ENCODE assay signal across 3 worm cellular contexts in genomic region chrII:8226475-8226874, ce11.
A peak's percentile ranks its signal among the peaks of the same experiment; 100 is the strongest.
TF ChIP-seq lines count a peak whose summit lies in the region.

No protein-coding gene starts in this region.

TF ChIP-seq in whole organism, L1 larva, 84 proteins besides CTCF, POLR2A, EP300 and RAD21 (continued from another document):
- TF ChIP-seq sup-37 (GFP tag; optimal IDR thresholded peaks at IDR 0.05; lab: Kevin White, UChicago) (no peak), ceh-8 (GFP tag; optimal IDR thresholded peaks at IDR 0.05; lab: Kevin White, UChicago) (no peak), pax-3 (tag; optimal IDR thresholded peaks at IDR 0.05; lab: Kevin White, UChicago) (no peak), snu-23 (GFP tag; optimal IDR thresholded peaks at IDR 0.05; lab: Kevin White, UChicago) (peak; percentile 9), skn-1 (tag; optimal IDR thresholded peaks at IDR 0.05; lab: Kevin White, UChicago) (no peak), nhr-90 (tag; optimal IDR thresholded peaks at IDR 0.05; lab: Kevin White, UChicago; ENCODE audit: poor library complexity) (peak; percentile 23), mdl-1 (tag; optimal IDR thresholded peaks at IDR 0.05; lab: Kevin White, UChicago) (peak in 1 of 2 experiments; percentile 29), lsy-2 (tag; optimal IDR thresholded peaks at IDR 0.05; lab: Kevin White, UChicago) (peak in 1 of 2 experiments; percentile 41), nhr-11 (tag; optimal IDR thresholded peaks at IDR 0.05; lab: Kevin White, UChicago) (no peak), ceh-90 (tag; optimal IDR thresholded peaks at IDR 0.05; lab: Kevin White, UChicago) (no peak), dpl-1 (GFP tag; optimal IDR thresholded peaks at IDR 0.05; lab: Kevin White, UChicago) (no peak)

TF ChIP-seq in whole organism, L3 larva, 47 proteins besides CTCF, POLR2A, EP300 and RAD21 (continued from another document):
- TF ChIP-seq elt-2 (tag; optimal IDR thresholded peaks at IDR 0.05; lab: Kevin White, UChicago), result peak; percentile 95
- no peak for TF ChIP-seq egl-5 (tag; optimal IDR thresholded peaks at IDR 0.05; lab: Kevin White, UChicago)
- TF ChIP-seq lin-15B (tag; optimal IDR thresholded peaks at IDR 0.05; lab: Kevin White, UChicago), result no peak
- TF ChIP-seq daf-12 (tag; optimal IDR thresholded peaks at IDR 0.05; lab: Kevin White, UChicago), result no peak
- no peak for TF ChIP-seq ama-1 (optimal IDR thresholded peaks at IDR 0.05; lab: Kevin White, UChicago)
- TF ChIP-seq zag-1 (tag; optimal IDR thresholded peaks at IDR 0.05; lab: Kevin White, UChicago), result no peak
- no peak for TF ChIP-seq ceh-9 (tag; optimal IDR thresholded peaks at IDR 0.05; lab: Kevin White, UChicago)
- TF ChIP-seq fos-1 (tag; optimal IDR thresholded peaks at IDR 0.05; lab: Kevin White, UChicago), result no peak
- no peak for TF ChIP-seq jun-1 (tag; optimal IDR thresholded peaks at IDR 0.05; lab: Kevin White, UChicago)
- TF ChIP-seq unc-62 (GFP tag; optimal IDR thresholded peaks at IDR 0.05; lab: Kevin White, UChicago), result no peak
- no peak for TF ChIP-seq nhr-11 (tag; optimal IDR thresholded peaks at IDR 0.05; lab: Kevin White, UChicago)
- TF ChIP-seq pqm-1 (tag; optimal IDR thresholded peaks at IDR 0.05; lab: Kevin White, UChicago), result peak; percentile 83

TF ChIP-seq in whole organism, L4 larva, 104 proteins besides CTCF, POLR2A, EP300 and RAD21 (continued from another document):
- no peak for TF ChIP-seq Y75B8A.6 (GFP tag; IDR thresholded peaks at IDR 0.05; lab: Robert Waterston, UW)
- peak; percentile 81 for TF ChIP-seq dve-1 (tag; optimal IDR thresholded peaks at IDR 0.05; lab: Kevin White, UChicago; ENCODE audit: insufficient read depth)
- TF ChIP-seq cey-2 (tag; optimal IDR thresholded peaks at IDR 0.05; lab: Kevin White, UChicago; ENCODE audit: borderline replicate concordance, insufficient read depth), result no peak
- no peak for TF ChIP-seq ceh-62 (tag; optimal IDR thresholded peaks at IDR 0.05; lab: Kevin White, UChicago)
- no peak for TF ChIP-seq zfp-2 (tag; optimal IDR thresholded peaks at IDR 0.05; lab: Kevin White, UChicago)
- TF ChIP-seq saeg-2 (GFP tag; IDR thresholded peaks at IDR 0.05; lab: Robert Waterston, UW), result no peak
- no peak for TF ChIP-seq ZK546.5 (tag; optimal IDR thresholded peaks at IDR 0.05; lab: Kevin White, UChicago)
- no peak for TF ChIP-seq ztf-11 (tag; optimal IDR thresholded peaks at IDR 0.05; lab: Kevin White, UChicago)
- no peak for TF ChIP-seq ztf-7 (tag; optimal IDR thresholded peaks at IDR 0.05; lab: Kevin White, UChicago)
- no peak for TF ChIP-seq ceh-82 (tag; optimal IDR thresholded peaks at IDR 0.05; lab: Kevin White, UChicago)
- TF ChIP-seq attf-4 (tag; optimal IDR thresholded peaks at IDR 0.05; lab: Kevin White, UChicago), result no peak
- TF ChIP-seq nhr-25 (tag; optimal IDR thresholded peaks at IDR 0.05; lab: Kevin White, UChicago; ENCODE audit: borderline replicate concordance, insufficient read depth), result no peak
- peak; percentile 23 for TF ChIP-seq mep-1 (tag; optimal IDR thresholded peaks at IDR 0.05; lab: Kevin White, UChicago)
- no peak for TF ChIP-seq Y48G9A.11 (GFP tag; IDR thresholded peaks at IDR 0.05; lab: Robert Waterston, UW)
- TF ChIP-seq egl-43 (GFP tag; IDR thresholded peaks at IDR 0.05; lab: Robert Waterston, UW), result no peak
- TF ChIP-seq lin-13 (GFP tag; optimal IDR thresholded peaks at IDR 0.05; lab: Kevin White, UChicago), result no peak
- 0 out of 2 replicates have a peak, but pooled peaks have one; percentile 13 for TF ChIP-seq lin-1 (GFP tag; IDR thresholded peaks at IDR 0.05; lab: Robert Waterston, UW)
- no peak for TF ChIP-seq madf-5 (GFP tag; IDR thresholded peaks at IDR 0.05; lab: Robert Waterston, UW)
- TF ChIP-seq Y5F2A.4 (GFP tag; optimal IDR thresholded peaks at IDR 0.05; lab: Kevin White, UChicago), result no peak
- no peak for TF ChIP-seq T20F7.1 (GFP tag; optimal IDR thresholded peaks at IDR 0.05; lab: Kevin White, UChicago)
- no peak for TF ChIP-seq lir-3 (tag; optimal IDR thresholded peaks at IDR 0.05; lab: Kevin White, UChicago)
- no peak for TF ChIP-seq ceh-44 (GFP tag; IDR thresholded peaks at IDR 0.05; lab: Robert Waterston, UW)
- peak; percentile 29; the same call in 1 of the 2 replicates for TF ChIP-seq pha-4 (GFP tag; IDR thresholded peaks at IDR 0.05; lab: Robert Waterston, UW)
- peak; percentile 37 for TF ChIP-seq pha-4 (tag; optimal IDR thresholded peaks at IDR 0.05; lab: Kevin White, UChicago)
- no peak for TF ChIP-seq nhr-11 (tag; optimal IDR thresholded peaks at IDR 0.05; lab: Kevin White, UChicago)
- TF ChIP-seq ceh-32 (tag; optimal IDR thresholded peaks at IDR 0.05; lab: Kevin White, UChicago; ENCODE audit: poor library complexity), result no peak
- TF ChIP-seq F44E2.7 (GFP tag; IDR thresholded peaks at IDR 0.05; lab: Robert Waterston, UW), result no peak
- TF ChIP-seq sdz-12 (GFP tag; optimal IDR thresholded peaks at IDR 0.05; lab: Kevin White, UChicago), result no peak
- TF ChIP-seq F49E8.2 (tag; optimal IDR thresholded peaks at IDR 0.05; lab: Kevin White, UChicago; ENCODE audit: borderline replicate concordance), result no peak
- no peak for TF ChIP-seq dpl-1 (GFP tag; optimal IDR thresholded peaks at IDR 0.05; lab: Kevin White, UChicago)
- TF ChIP-seq gei-8 (GFP tag; optimal IDR thresholded peaks at IDR 0.05; lab: Kevin White, UChicago), result no peak
- no peak for TF ChIP-seq spr-1 (tag; optimal IDR thresholded peaks at IDR 0.05; lab: Kevin White, UChicago)
- no peak for TF ChIP-seq php-3 (GFP tag; IDR thresholded peaks at IDR 0.05; lab: Robert Waterston, UW)
- TF ChIP-seq ama-1 (optimal IDR thresholded peaks at IDR 0.05; lab: Kevin White, UChicago), result no peak
- TF ChIP-seq ceh-28 (tag; optimal IDR thresholded peaks at IDR 0.05; lab: Kevin White, UChicago), result no peak
- TF ChIP-seq rbr-2 (tag; optimal IDR thresholded peaks at IDR 0.05; lab: Kevin White, UChicago), result no peak
- peak; percentile 50 for TF ChIP-seq hlh-30 (tag; optimal IDR thresholded peaks at IDR 0.05; lab: Kevin White, UChicago; ENCODE audit: insufficient read depth)
- TF ChIP-seq zfp-3 (GFP tag; conservative IDR thresholded peaks at IDR 0.05; lab: Robert Waterston, UW), result no peak
- no peak for TF ChIP-seq lin-15B (tag; optimal IDR thresholded peaks at IDR 0.05; lab: Kevin White, UChicago)
- TF ChIP-seq daf-8 (GFP tag; IDR thresholded peaks at IDR 0.05; lab: Robert Waterston, UW), result no peak
- TF ChIP-seq snpc-4 (tag; optimal IDR thresholded peaks at IDR 0.05; lab: Kevin White, UChicago), result no peak
- TF ChIP-seq nhr-10 (tag; optimal IDR thresholded peaks at IDR 0.05; lab: Kevin White, UChicago), result no peak
- TF ChIP-seq hmg-1.1 (GFP tag; IDR thresholded peaks at IDR 0.05; lab: Robert Waterston, UW), result no peak
- no peak for TF ChIP-seq F26F4.8 (GFP tag; conservative IDR thresholded peaks at IDR 0.05; lab: Robert Waterston, UW)
- no peak for TF ChIP-seq F10B5.3 (tag; optimal IDR thresholded peaks at IDR 0.05; lab: Kevin White, UChicago)
- TF ChIP-seq aha-1 (tag; lab: Kevin White, UChicago), result no peak
- no peak for TF ChIP-seq ces-1 (GFP tag; optimal IDR thresholded peaks at IDR 0.05; lab: Kevin White, UChicago)
- no peak for TF ChIP-seq nhr-41 (GFP tag; IDR thresholded peaks at IDR 0.05; lab: Robert Waterston, UW)
- TF ChIP-seq jun-1 (tag; optimal IDR thresholded peaks at IDR 0.05; lab: Kevin White, UChicago), result no peak
- peak; percentile 52 for TF ChIP-seq nhr-28 (tag; optimal IDR thresholded peaks at IDR 0.05; lab: Kevin White, UChicago)
- TF ChIP-seq T26A8.4 (GFP tag; IDR thresholded peaks at IDR 0.05; lab: Robert Waterston, UW), result no peak
- no peak for TF ChIP-seq nhr-111 (GFP tag; optimal IDR thresholded peaks at IDR 0.05; lab: Kevin White, UChicago)
- TF ChIP-seq pqm-1 (tag; optimal IDR thresholded peaks at IDR 0.05; lab: Kevin White, UChicago), result peak; percentile 48
- TF ChIP-seq nhr-102 (tag; optimal IDR thresholded peaks at IDR 0.05; lab: Kevin White, UChicago), result no peak
- TF ChIP-seq lim-7 (GFP tag; IDR thresholded peaks at IDR 0.05; lab: Robert Waterston, UW), result no peak
- TF ChIP-seq zag-1 (tag; optimal IDR thresholded peaks at IDR 0.05; lab: Kevin White, UChicago), result no peak
- no peak for TF ChIP-seq mxl-2 (GFP tag; conservative IDR thresholded peaks at IDR 0.05; lab: Robert Waterston, UW)
- no peak for TF ChIP-seq R02D3.7 (tag; optimal IDR thresholded peaks at IDR 0.05; lab: Kevin White, UChicago)
- no peak for TF ChIP-seq lin-39 (tag; optimal IDR thresholded peaks at IDR 0.05; lab: Kevin White, UChicago)
- TF ChIP-seq unc-130 (GFP tag; optimal IDR thresholded peaks at IDR 0.05; lab: Kevin White, UChicago), result no peak
- TF ChIP-seq nhr-77 (tag; optimal IDR thresholded peaks at IDR 0.05; lab: Kevin White, UChicago), result no peak
- no peak for TF ChIP-seq vab-7 (GFP tag; IDR thresholded peaks at IDR 0.05; lab: Robert Waterston, UW)
- TF ChIP-seq dmd-9 (GFP tag; IDR thresholded peaks at IDR 0.05; lab: Robert Waterston, UW), result no peak
- no peak for TF ChIP-seq nhr-76 (tag; optimal IDR thresholded peaks at IDR 0.05; lab: Kevin White, UChicago)
- TF ChIP-seq tag-97 (GFP tag; IDR thresholded peaks at IDR 0.05; lab: Robert Waterston, UW), result no peak
- no peak for TF ChIP-seq set-16 (GFP tag; IDR thresholded peaks at IDR 0.05; lab: Robert Waterston, UW)
- TF ChIP-seq aly-2 (tag; optimal IDR thresholded peaks at IDR 0.05; lab: Kevin White, UChicago), result no peak
- peak; percentile 64 for TF ChIP-seq dmd-6 (GFP tag; IDR thresholded peaks at IDR 0.05; lab: Robert Waterston, UW)
- no peak for TF ChIP-seq D1046.2 (GFP tag; IDR thresholded peaks at IDR 0.05; lab: Robert Waterston, UW)
- no peak for TF ChIP-seq ctbp-1 (GFP tag; IDR thresholded peaks at IDR 0.05; lab: Robert Waterston, UW)
